Fruit fly (Drosophila melanogaster) whole organism, wandering third instar larva: ENCODE measurements around the gene Sfp84E.

ENCODE experiments used
- CG32264 ChIP-seq: fragments of 200-800 bp; sonication (Bioruptor generic); optimal IDR thresholded peaks from 2 replicates; lab custom pipeline; 2016; ENCODE audit warnings: missing biosample characterization, missing genetic modification characterization
- Hr83 ChIP-seq: fragments of 200-300 bp; sonication (Bioruptor generic); optimal IDR thresholded peaks from 2 replicates; lab custom pipeline; 2016; ENCODE audit warnings: missing biosample characterization, mild to moderate bottlenecking, missing genetic modification characterization, moderate library complexity; ENCODE audit not compliant: poor library complexity, severe bottlenecking
- Myc ChIP-seq: fragments of >200 bp; optimal IDR thresholded peaks from 2 replicates; lab custom pipeline; 2017
- N ChIP-seq: fragments of >200 bp; optimal IDR thresholded peaks from 2 replicates; lab custom pipeline; 2018; ENCODE audit warnings: missing biosample characterization, missing external identifiers, missing genetic modification characterization
- br ChIP-seq: fragments of 200-800 bp; sonication (Bioruptor generic); optimal IDR thresholded peaks from 2 replicates; lab custom pipeline; 2016; ENCODE audit warnings: missing biosample characterization, missing genetic modification characterization
- dmrt93B ChIP-seq: fragments of 200-800 bp; sonication (Bioruptor generic); optimal IDR thresholded peaks from 2 replicates; lab custom pipeline; 2018; ENCODE audit warnings: missing biosample characterization, mild to moderate bottlenecking, missing genetic modification characterization
- ey ChIP-seq: fragments of 200-800 bp; sonication (Bioruptor generic); optimal IDR thresholded peaks from 2 replicates; lab custom pipeline; 2016; ENCODE audit warnings: missing biosample characterization, missing genetic modification characterization
- fru ChIP-seq: fragments of 200-800 bp; sonication (Bioruptor generic); optimal IDR thresholded peaks from 3 replicates; lab custom pipeline; 2016; ENCODE audit warnings: missing biosample characterization, mild to moderate bottlenecking, missing genetic modification characterization
- usp ChIP-seq: fragments of >200 bp; optimal IDR thresholded peaks from 2 replicates; lab custom pipeline; 2017; ENCODE audit warnings: missing biosample characterization, missing genetic modification characterization
- woc ChIP-seq: sonication (Bioruptor generic); optimal IDR thresholded peaks from 2 replicates; lab custom pipeline; 2016; ENCODE audit warnings: missing biosample characterization, mild to moderate bottlenecking, missing genetic modification characterization

DNA sequence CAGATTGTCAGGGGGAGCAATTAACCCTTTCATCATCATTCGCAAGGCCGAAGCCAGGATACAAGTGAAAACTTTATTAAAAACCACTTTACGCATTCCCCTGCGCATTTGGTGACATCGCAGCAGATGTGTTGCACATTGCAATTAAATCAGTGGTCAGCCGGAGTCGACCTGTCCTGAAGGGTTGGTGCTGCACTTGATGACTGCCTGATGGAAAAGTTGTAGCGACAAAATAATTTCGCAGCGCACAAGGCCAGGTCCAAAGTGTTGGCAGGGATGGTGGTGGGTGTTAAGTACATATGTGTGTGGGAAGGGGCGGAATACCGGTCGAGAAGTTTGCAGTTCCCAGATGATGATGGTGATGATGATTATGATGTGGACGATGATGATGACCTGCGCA lies 7.9 kb downstream of the Sfp84E start:
- TF ChIP-seq CG32264 (no peak), Myc (lab: Kevin White, UChicago) (no peak), fru (GFP tag; lab: Kevin White, UChicago) (no peak), dmrt93B (no peak), ey (GFP tag; lab: Kevin White, UChicago) (no peak), usp (no peak), Hr83 (GFP tag; lab: Kevin White, UChicago) (no peak), woc (GFP tag; lab: Kevin White, UChicago) (no peak), N (no peak), br (GFP tag; lab: Kevin White, UChicago) (no peak)
